Worm (Caenorhabditis elegans) whole organism, young adult: ENCODE data around the gene F01F1.14.

ENCODE experiments used
- K11D2.4 ChIP-seq: fragments of 200-800 bp; sonication (Bioruptor generic); IDR thresholded peaks from 2 replicates; pipeline ENCODE4 v1.3.6; 2022; ENCODE audit warnings: missing genetic modification reagents, missing genetic modification characterization, missing compliant biosample characterization
- ZK185.1 ChIP-seq: sonication (generic microtip); optimal IDR thresholded peaks from 2 replicates; lab custom pipeline; 2016; ENCODE audit warnings: mild to moderate bottlenecking, missing genetic modification characterization, missing compliant biosample characterization; ENCODE audit not compliant: poor library complexity, severe bottlenecking
- ama-1 ChIP-seq, 3 experiments: fragments of 150-350 bp in 1 of 3; sonication (generic microtip) in 2 of 3; optimal IDR thresholded peaks; 2 replicates each; lab custom pipeline; 2014 to 2018; ENCODE audit warnings: missing biosample characterization in 2 of 3, missing genetic modification characterization in 2 of 3, missing genetic modification reagents in 2 of 3
- dpl-1 ChIP-seq: fragments of 150-350 bp; optimal IDR thresholded peaks from 2 replicates; lab custom pipeline; 2014; ENCODE audit warnings: missing biosample characterization, missing genetic modification reagents, missing genetic modification characterization
- efl-1 ChIP-seq: fragments of 150-350 bp; optimal IDR thresholded peaks from 2 replicates; lab custom pipeline; 2014; ENCODE audit warnings: missing biosample characterization, missing genetic modification reagents, missing genetic modification characterization
- fkh-3 ChIP-seq: sonication (generic microtip); optimal IDR thresholded peaks from 2 replicates; lab custom pipeline; 2016; ENCODE audit warnings: mild to moderate bottlenecking, missing genetic modification characterization, missing compliant biosample characterization
- hlh-26 ChIP-seq: fragments of 200-800 bp; sonication (Bioruptor generic); conservative IDR thresholded peaks from 2 replicates; pipeline ENCODE4 v1.3.6; 2022; ENCODE audit warnings: missing genetic modification reagents, missing genetic modification characterization, missing compliant biosample characterization
- snpc-4 ChIP-seq, 5 experiments: fragments of 150-350 bp in 1 of 5; sonication (generic microtip) in 4 of 5; optimal IDR thresholded peaks; 2 replicates each; lab custom pipeline; 2014 to 2018; ENCODE audit warnings: missing genetic modification characterization in 5 of 5, missing biosample characterization in 3 of 5, antibody characterized with exemption in 2 of 5, mild to moderate bottlenecking in 2 of 5, missing compliant biosample characterization in 2 of 5, missing genotype in 2 of 5, moderate library complexity in 2 of 5, missing genetic modification reagents in 1 of 5

- TF ChIP-seq fkh-3 (tag; lab: Kevin White, UChicago) (no peak), K11D2.4 (GFP tag; lab: Robert Waterston, UW) (no peak), ama-1 (optimal IDR thresholded peaks at IDR 0.05; lab: Kevin White, UChicago) (no peak), ama-1 (GFP tag; optimal IDR thresholded peaks at IDR 0.05; lab: Kevin White, UChicago) (no peak), efl-1 (GFP tag; lab: Kevin White, UChicago) (no peak), ZK185.1 (tag; lab: Kevin White, UChicago) (no peak), snpc-4 (GFP tag; optimal IDR thresholded peaks at IDR 0.05; lab: Kevin White, UChicago) (no peak), snpc-4 (tag; optimal IDR thresholded peaks at IDR 0.05; lab: Kevin White, UChicago) (no peak), hlh-26 (GFP tag; lab: Robert Waterston, UW) (no peak), dpl-1 (GFP tag; lab: Kevin White, UChicago) (no peak)
These were observed 47.9 kb upstream of the F01F1.14 start for ce11 chrIII:5930659-5931058.
